Worm (Caenorhabditis elegans) whole organism, L2 larva: ENCODE data around the gene T07E3.2.

Experiments
- Y55F3AM.14 ChIP-seq: fragments of 200-800 bp; sonication (Bioruptor generic); optimal IDR thresholded peaks from 2 replicates; lab custom pipeline; 2018; ENCODE audit warnings: mild to moderate bottlenecking, missing genetic modification characterization, missing compliant biosample characterization
- ama-1 ChIP-seq: fragments of 150-350 bp; optimal IDR thresholded peaks from 2 replicates; lab custom pipeline; 2018; ENCODE audit warnings: inconsistent platforms
- ceh-82 ChIP-seq: fragments of 150-350 bp; optimal IDR thresholded peaks from 2 replicates; lab custom pipeline; 2014; ENCODE audit warnings: missing biosample characterization, missing genetic modification characterization
- elt-3 ChIP-seq: sonication (generic microtip); optimal IDR thresholded peaks from 2 replicates; lab custom pipeline; 2017; ENCODE audit warnings: missing biosample characterization, missing genetic modification characterization
- lin-39 ChIP-seq: fragments of 150-350 bp; optimal IDR thresholded peaks from 2 replicates; lab custom pipeline; 2014; ENCODE audit warnings: missing biosample characterization, missing genetic modification reagents, missing genetic modification characterization
- skn-1 ChIP-seq: sonication (generic microtip); optimal IDR thresholded peaks from 2 replicates; lab custom pipeline; 2017; ENCODE audit warnings: missing biosample characterization, missing genetic modification characterization
- snpc-4 ChIP-seq: fragments of 150-350 bp; optimal IDR thresholded peaks from 2 replicates; lab custom pipeline; 2014; ENCODE audit warnings: missing biosample characterization, missing genetic modification characterization
- unc-62 ChIP-seq: fragments of 150-350 bp; optimal IDR thresholded peaks from 2 replicates; lab custom pipeline; 2014; ENCODE audit warnings: missing biosample characterization, missing genetic modification reagents, missing genetic modification characterization
- zag-1 ChIP-seq: fragments of 150-350 bp; optimal IDR thresholded peaks from 2 replicates; lab custom pipeline; 2014; ENCODE audit warnings: missing biosample characterization, missing genetic modification characterization

DNA sequence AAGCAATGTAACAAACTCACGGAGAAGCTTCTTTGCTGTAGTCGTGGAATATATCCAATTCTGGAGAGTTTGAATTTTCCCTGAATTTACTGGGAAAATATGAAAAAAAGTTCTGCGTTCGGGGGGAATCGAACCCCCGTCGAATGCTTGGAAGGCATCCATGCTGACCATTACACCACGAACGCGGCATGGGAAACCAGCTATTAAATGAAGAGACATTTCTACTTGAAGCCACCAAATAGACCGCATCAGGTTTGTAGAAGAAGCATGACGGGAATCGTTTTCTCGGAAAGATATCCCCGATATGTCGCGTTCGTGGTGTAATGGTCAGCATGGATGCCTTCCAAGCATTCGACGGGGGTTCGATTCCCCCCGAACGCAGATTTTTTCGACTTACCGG lies 18.0 kb upstream of the T07E3.2 start:
- TF ChIP-seq Y55F3AM.14 (GFP tag; lab: Kevin White, UChicago) (no peak), lin-39 (no peak), ama-1 (lab: Kevin White, UChicago) (no peak), elt-3 (tag; lab: Kevin White, UChicago) (no peak), snpc-4 (no peak), zag-1 (tag; lab: Kevin White, UChicago) (no peak), skn-1 (tag; lab: Kevin White, UChicago) (no peak), ceh-82 (tag; lab: Kevin White, UChicago) (no peak), unc-62 (GFP tag; lab: Kevin White, UChicago) (no peak)
